Worm (Caenorhabditis elegans) whole organism, young adult: Measurements from ENCODE around the gene wapl-1.

ENCODE experiments used
- B0019.2 ChIP-seq: fragments of 200-800 bp; sonication (Bioruptor generic); conservative IDR thresholded peaks from 2 replicates; pipeline ENCODE4 v1.3.6; 2022; ENCODE audit warnings: missing genetic modification reagents, missing genetic modification characterization, missing compliant biosample characterization
- B0035.1 ChIP-seq: sonication (generic microtip); optimal IDR thresholded peaks from 2 replicates; lab custom pipeline; 2016; ENCODE audit warnings: missing genetic modification characterization, mild to moderate bottlenecking, missing compliant biosample characterization, missing genotype, missing genetic modification reagents
- B0336.3 ChIP-seq: fragments of 200-800 bp; sonication (Bioruptor generic); IDR thresholded peaks from 2 replicates; pipeline ENCODE4 v1.3.6; 2022; ENCODE audit warnings: missing genetic modification characterization, missing compliant biosample characterization
- F10E7.11 ChIP-seq: sonication (generic microtip); optimal IDR thresholded peaks from 2 replicates; lab custom pipeline; 2017; ENCODE audit warnings: mild to moderate bottlenecking, missing genetic modification characterization, moderate library complexity, missing compliant biosample characterization
- F22D6.2 ChIP-seq: sonication (generic microtip); optimal IDR thresholded peaks from 2 replicates; lab custom pipeline; 2016; ENCODE audit warnings: mild to moderate bottlenecking, missing genetic modification characterization, missing compliant biosample characterization
- F37B4.10 ChIP-seq: fragments of 200-800 bp; sonication (Bioruptor generic); IDR thresholded peaks from 2 replicates; pipeline ENCODE4 v1.3.6; 2022; ENCODE audit warnings: missing genetic modification characterization, missing compliant biosample characterization
- K12H6.12 ChIP-seq: fragments of 200-800 bp; sonication (Bioruptor generic); optimal IDR thresholded peaks from 2 replicates; lab custom pipeline; 2018; ENCODE audit warnings: mild to moderate bottlenecking, missing genetic modification characterization, missing compliant biosample characterization
- T26A5.8 ChIP-seq: sonication (generic microtip); optimal IDR thresholded peaks from 2 replicates; lab custom pipeline; 2016; ENCODE audit warnings: missing genetic modification characterization, missing compliant biosample characterization
- Y53G8AR.9 ChIP-seq: fragments of 200-800 bp; sonication (Bioruptor generic); conservative IDR thresholded peaks from 2 replicates; pipeline ENCODE4 v1.3.6; 2022; ENCODE audit warnings: missing genetic modification reagents, missing genetic modification characterization, missing compliant biosample characterization
- ZK185.1 ChIP-seq: sonication (generic microtip); optimal IDR thresholded peaks from 2 replicates; lab custom pipeline; 2016; ENCODE audit warnings: mild to moderate bottlenecking, missing genetic modification characterization, missing compliant biosample characterization; ENCODE audit not compliant: poor library complexity, severe bottlenecking
- akir-1 ChIP-seq: fragments of 200-800 bp; sonication (Bioruptor generic); optimal IDR thresholded peaks from 2 replicates; lab custom pipeline; 2018; ENCODE audit warnings: mild to moderate bottlenecking, missing genetic modification characterization, moderate library complexity, missing compliant biosample characterization
- aptf-2 ChIP-seq: fragments of 200-800 bp; sonication (Bioruptor generic); conservative IDR thresholded peaks from 2 replicates; pipeline ENCODE4 v1.3.6; 2022; ENCODE audit warnings: missing genetic modification reagents, missing genetic modification characterization, missing compliant biosample characterization
- athp-1 ChIP-seq: sonication (generic microtip); optimal IDR thresholded peaks from 2 replicates; lab custom pipeline; 2017; ENCODE audit warnings: mild to moderate bottlenecking, missing genetic modification characterization, missing compliant biosample characterization
- attf-3 ChIP-seq: fragments of 200-800 bp; sonication (Bioruptor generic); conservative IDR thresholded peaks from 2 replicates; pipeline ENCODE4 v1.3.6; 2022; ENCODE audit warnings: missing genetic modification reagents, missing genetic modification characterization, missing compliant biosample characterization
- bed-1 ChIP-seq: fragments of 200-800 bp; sonication (Bioruptor generic); IDR thresholded peaks from 2 replicates; pipeline ENCODE4 v1.3.6; 2022; ENCODE audit warnings: missing genetic modification reagents, missing genetic modification characterization, missing compliant biosample characterization
- cebp-1 ChIP-seq, 2 experiments: fragments of 200-800 bp in 1 of 2; sonication (Bioruptor generic) in 1 of 2; sonication (generic microtip) in 1 of 2; IDR thresholded peaks in 1 of 2; optimal IDR thresholded peaks in 1 of 2; 2 replicates each; pipeline versions ENCODE4 v1.3.6 to Lab custom; 2017 to 2022; ENCODE audit warnings: missing compliant biosample characterization in 2 of 2, missing genetic modification characterization in 2 of 2, mild to moderate bottlenecking in 1 of 2, missing genetic modification reagents in 1 of 2, moderate library complexity in 1 of 2
- cebp-2 ChIP-seq: fragments of 200-800 bp; sonication (Bioruptor generic); IDR thresholded peaks from 2 replicates; pipeline ENCODE4 v1.3.6; 2022; ENCODE audit warnings: missing genetic modification characterization, missing compliant biosample characterization
- ceh-27 ChIP-seq: fragments of 200-800 bp; sonication (Bioruptor generic); optimal IDR thresholded peaks from 2 replicates; lab custom pipeline; 2018; ENCODE audit warnings: mild to moderate bottlenecking, missing genetic modification characterization, moderate library complexity, missing compliant biosample characterization
- dox-1 ChIP-seq: fragments of 200-800 bp; sonication (Bioruptor generic); IDR thresholded peaks from 2 replicates; pipeline ENCODE4 v1.3.6; 2022; ENCODE audit warnings: missing genetic modification reagents, missing genetic modification characterization, missing compliant biosample characterization
- dpl-1 ChIP-seq: fragments of 150-350 bp; optimal IDR thresholded peaks from 2 replicates; lab custom pipeline; 2014; ENCODE audit warnings: missing biosample characterization, missing genetic modification reagents, missing genetic modification characterization
- egl-44 ChIP-seq: fragments of 200-800 bp; sonication (Bioruptor generic); IDR thresholded peaks from 2 replicates; pipeline ENCODE4 v1.3.6; 2022; ENCODE audit warnings: missing genetic modification reagents, missing genetic modification characterization, missing compliant biosample characterization
- gei-17 ChIP-seq: fragments of 200-800 bp; sonication (Bioruptor generic); optimal IDR thresholded peaks from 2 replicates; lab custom pipeline; 2018; ENCODE audit warnings: mild to moderate bottlenecking, missing genetic modification characterization, missing compliant biosample characterization
- him-1 ChIP-seq: sonication (generic microtip); optimal IDR thresholded peaks from 2 replicates; lab custom pipeline; 2016; ENCODE audit warnings: missing genotype, missing genetic modification reagents, missing genetic modification characterization, missing compliant biosample characterization
- hlh-12 ChIP-seq: sonication (generic microtip); optimal IDR thresholded peaks from 2 replicates; lab custom pipeline; 2016; ENCODE audit warnings: missing genetic modification characterization, missing compliant biosample characterization
- hmg-20 ChIP-seq: fragments of 200-800 bp; sonication (Bioruptor generic); IDR thresholded peaks from 2 replicates; pipeline ENCODE4 v1.3.6; 2022; ENCODE audit warnings: missing genetic modification reagents, missing genetic modification characterization, missing compliant biosample characterization
- hrde-1 ChIP-seq: sonication (generic microtip); optimal IDR thresholded peaks from 2 replicates; lab custom pipeline; 2016; ENCODE audit warnings: missing genetic modification characterization, mild to moderate bottlenecking, missing compliant biosample characterization, moderate library complexity, missing genotype, missing genetic modification reagents, borderline replicate concordance
- hsf-1 ChIP-seq: fragments of 200-800 bp; sonication (Bioruptor generic); IDR thresholded peaks from 2 replicates; pipeline ENCODE4 v1.3.6; 2022; ENCODE audit warnings: missing genetic modification reagents, missing genetic modification characterization, missing compliant biosample characterization
- lin-26 ChIP-seq: fragments of 200-800 bp; sonication (Bioruptor generic); IDR thresholded peaks from 2 replicates; pipeline ENCODE4 v1.3.6; 2022; ENCODE audit warnings: missing genetic modification reagents, missing genetic modification characterization, missing compliant biosample characterization
- madf-10 ChIP-seq: sonication (generic microtip); optimal IDR thresholded peaks from 2 replicates; lab custom pipeline; 2016; ENCODE audit warnings: mild to moderate bottlenecking, missing genetic modification characterization, missing compliant biosample characterization
- mes-4 ChIP-seq: sonication (generic microtip); optimal IDR thresholded peaks from 2 replicates; lab custom pipeline; 2016; ENCODE audit warnings: missing genotype, missing genetic modification characterization, missing compliant biosample characterization
- mxl-1 ChIP-seq: sonication (generic microtip); optimal IDR thresholded peaks from 2 replicates; lab custom pipeline; 2016; ENCODE audit warnings: missing genetic modification characterization, missing compliant biosample characterization
- nhr-179 ChIP-seq: sonication (generic microtip); optimal IDR thresholded peaks from 2 replicates; lab custom pipeline; 2016; ENCODE audit warnings: mild to moderate bottlenecking, missing genetic modification characterization, missing compliant biosample characterization
- nhr-27 ChIP-seq: fragments of 200-800 bp; sonication (Bioruptor generic); optimal IDR thresholded peaks from 2 replicates; lab custom pipeline; 2018; ENCODE audit warnings: mild to moderate bottlenecking, missing genetic modification characterization, moderate library complexity, missing compliant biosample characterization
- rcor-1 ChIP-seq: fragments of 200-800 bp; sonication (Bioruptor generic); IDR thresholded peaks from 2 replicates; pipeline ENCODE4 v1.3.6; 2022; ENCODE audit warnings: missing genetic modification reagents, missing genetic modification characterization, missing compliant biosample characterization
- rec-8 ChIP-seq, 2 experiments: sonication (generic microtip); optimal IDR thresholded peaks; 2 replicates each; lab custom pipeline; 2016; ENCODE audit warnings: mild to moderate bottlenecking in 2 of 2, missing genetic modification characterization in 2 of 2, missing genetic modification reagents in 2 of 2, missing genotype in 2 of 2, missing biosample characterization in 1 of 2, missing compliant biosample characterization in 1 of 2, moderate library complexity in 1 of 2
- sea-2 ChIP-seq: fragments of 200-800 bp; sonication (Bioruptor generic); IDR thresholded peaks from 2 replicates; pipeline ENCODE4 v1.3.6; 2022; ENCODE audit warnings: missing genetic modification characterization, missing compliant biosample characterization
- snpc-4 ChIP-seq, 5 experiments: fragments of 150-350 bp in 1 of 5; sonication (generic microtip) in 4 of 5; optimal IDR thresholded peaks; 2 replicates each; lab custom pipeline; 2014 to 2018; ENCODE audit warnings: missing genetic modification characterization in 5 of 5, missing biosample characterization in 3 of 5, antibody characterized with exemption in 2 of 5, mild to moderate bottlenecking in 2 of 5, missing compliant biosample characterization in 2 of 5, missing genotype in 2 of 5, moderate library complexity in 2 of 5, missing genetic modification reagents in 1 of 5
- somi-1 ChIP-seq: fragments of 200-800 bp; sonication (Bioruptor generic); optimal IDR thresholded peaks from 2 replicates; lab custom pipeline; 2018; ENCODE audit warnings: mild to moderate bottlenecking, missing genetic modification characterization, missing compliant biosample characterization
- tbx-9 ChIP-seq: sonication (generic microtip); optimal IDR thresholded peaks from 2 replicates; lab custom pipeline; 2016; ENCODE audit warnings: borderline replicate concordance, missing genetic modification characterization, inconsistent platforms, missing compliant biosample characterization
- unc-130 ChIP-seq: sonication (generic microtip); optimal IDR thresholded peaks from 2 replicates; lab custom pipeline; 2016; ENCODE audit warnings: missing genetic modification reagents, missing genetic modification characterization, missing compliant biosample characterization
- unc-62 ChIP-seq: fragments of 150-350 bp; optimal IDR thresholded peaks from 2 replicates; lab custom pipeline; 2014; ENCODE audit warnings: missing biosample characterization, missing genetic modification reagents, missing genetic modification characterization
- zfh-2 ChIP-seq: fragments of 200-800 bp; sonication (Bioruptor generic); conservative IDR thresholded peaks from 2 replicates; pipeline ENCODE4 v1.3.6; 2022; ENCODE audit warnings: missing genetic modification reagents, missing genetic modification characterization, missing compliant biosample characterization
- ztf-18 ChIP-seq: sonication (generic microtip); optimal IDR thresholded peaks from 2 replicates; lab custom pipeline; 2016; ENCODE audit warnings: missing genotype, mild to moderate bottlenecking, missing genetic modification characterization, missing compliant biosample characterization
- ztf-28 ChIP-seq: fragments of 200-800 bp; sonication (Bioruptor generic); IDR thresholded peaks from 2 replicates; pipeline ENCODE4 v1.3.6; 2022; ENCODE audit warnings: missing genetic modification reagents, missing genetic modification characterization, missing compliant biosample characterization

The wapl-1 gene

ce11 chrIV:4469055-4469454, 23.5 kb upstream of the wapl-1 start:
- TF ChIP-seq dox-1 (no peak), Y53G8AR.9 (GFP tag; lab: Robert Waterston, UW) (0 out of 2 replicates have a peak, but pooled peaks have one; percentile 7), aptf-2 (GFP tag; lab: Robert Waterston, UW) (no peak), bed-1 (GFP tag; lab: Robert Waterston, UW) (no peak), dpl-1 (GFP tag; lab: Kevin White, UChicago) (no peak), F37B4.10 (GFP tag; lab: Robert Waterston, UW) (no peak), zfh-2 (peak; percentile 38; the same call in 1 of the 2 replicates), akir-1 (GFP tag; lab: Kevin White, UChicago) (peak; percentile 9), cebp-2 (GFP tag; lab: Robert Waterston, UW) (0 out of 2 replicates have a peak, but pooled peaks have one; percentile 22), cebp-1 (GFP tag; IDR thresholded peaks at IDR 0.05; lab: Robert Waterston, UW) (no peak), cebp-1 (tag; optimal IDR thresholded peaks at IDR 0.05; lab: Kevin White, UChicago) (no peak), egl-44 (no peak), mxl-1 (tag; lab: Kevin White, UChicago) (no peak), hsf-1 (GFP tag; lab: Robert Waterston, UW) (peak; percentile 29; the same call in 1 of the 2 replicates), sea-2 (GFP tag; lab: Robert Waterston, UW) (no peak), hmg-20 (GFP tag; lab: Robert Waterston, UW) (no peak), F22D6.2 (no peak), him-1 (tag; lab: Kevin White, UChicago) (no peak)
- TF ChIP-seq, all 124 proteins: peak for 5

ce11 chrIV:4468046-4468727, 22.6 kb upstream of the wapl-1 start:
- TF ChIP-seq unc-62 (GFP tag; lab: Kevin White, UChicago) (no peak), nhr-27 (no peak), T26A5.8 (no peak), B0019.2 (GFP tag; lab: Robert Waterston, UW) (0 out of 2 replicates have a peak, but pooled peaks have one; percentile 29), bed-1 (GFP tag; lab: Robert Waterston, UW) (0 out of 2 replicates have a peak, but pooled peaks have one; percentile 3), ztf-28 (no peak), hrde-1 (tag; lab: Kevin White, UChicago) (no peak), nhr-179 (tag; lab: Kevin White, UChicago) (no peak), ztf-18 (peak; percentile 36), F10E7.11 (no peak), mes-4 (tag; lab: Kevin White, UChicago) (peak; percentile 8), hlh-12 (tag; lab: Kevin White, UChicago) (no peak), B0336.3 (peak; percentile 85), madf-10 (peak; percentile 34), tbx-9 (no peak), ceh-27 (GFP tag; lab: Kevin White, UChicago) (peak; percentile 38), K12H6.12 (peak; percentile 41), hsf-1 (GFP tag; lab: Robert Waterston, UW) (peak; percentile 53), B0035.1 (tag; lab: Kevin White, UChicago) (peak; percentile 82), gei-17 (GFP tag; lab: Kevin White, UChicago) (no peak), rec-8 (tag; optimal IDR thresholded peaks at IDR 0.05; lab: Kevin White, UChicago) (peak; percentile 27 to 60), athp-1 (tag; lab: Kevin White, UChicago) (peak; percentile 75), attf-3 (GFP tag; lab: Robert Waterston, UW) (no peak), lin-26 (GFP tag; lab: Robert Waterston, UW) (no peak; the same call in 1 of the 2 replicates), snpc-4 (GFP tag; optimal IDR thresholded peaks at IDR 0.05; lab: Kevin White, UChicago) (peak; percentile 30), snpc-4 (tag; optimal IDR thresholded peaks at IDR 0.05; lab: Kevin White, UChicago) (peak in 3 of 4 experiments; percentile 12 to 64 (median 18)), ZK185.1 (tag; lab: Kevin White, UChicago) (peak; percentile 53), somi-1 (GFP tag; lab: Kevin White, UChicago) (peak; percentile 73), aptf-2 (GFP tag; lab: Robert Waterston, UW) (no peak), rcor-1 (peak; percentile 12; the same call in 1 of the 2 replicates), dpl-1 (GFP tag; lab: Kevin White, UChicago) (no peak), unc-130 (GFP tag; lab: Kevin White, UChicago) (no peak)
